Fruit fly (Drosophila melanogaster) whole organism, embryonic: ENCODE data around the gene roq.

Source experiments
- BEAF-32 ChIP-seq: fragments of 200-800 bp; sonication (Bioruptor generic); optimal IDR thresholded peaks from 3 replicates; lab custom pipeline; 2017; ENCODE audit warnings: missing biosample characterization, missing genetic modification characterization, mild to moderate bottlenecking, moderate library complexity, missing genetic modification reagents
- CG10147 ChIP-seq: fragments of 200-800 bp; sonication (Bioruptor generic); optimal IDR thresholded peaks from 2 replicates; lab custom pipeline; 2019; ENCODE audit warnings: missing biosample characterization, mild to moderate bottlenecking, missing genetic modification characterization, moderate library complexity
- CG14014 ChIP-seq: fragments of 200-800 bp; sonication (Bioruptor generic); IDR thresholded peaks from 2 replicates; pipeline ENCODE4 v1.3.6; 2022; ENCODE audit warnings: missing biosample characterization, missing genetic modification characterization
- CG15011 ChIP-seq: fragments of 200-800 bp; sonication (Bioruptor generic); optimal IDR thresholded peaks from 3 replicates; lab custom pipeline; 2018; ENCODE audit warnings: missing biosample characterization, mild to moderate bottlenecking, missing genetic modification characterization
- CG15073 ChIP-seq: fragments of 200-800 bp; sonication (Bioruptor generic); optimal IDR thresholded peaks from 2 replicates; lab custom pipeline; 2016; ENCODE audit warnings: missing biosample characterization, missing genetic modification characterization
- CG1603 ChIP-seq: fragments of 200-800 bp; sonication (Bioruptor generic); optimal IDR thresholded peaks from 2 replicates; lab custom pipeline; 2019; ENCODE audit warnings: missing biosample characterization, mild to moderate bottlenecking, missing genetic modification characterization, moderate library complexity
- CG16863 ChIP-seq: fragments of 200-800 bp; sonication (Bioruptor generic); optimal IDR thresholded peaks from 3 replicates; lab custom pipeline; 2016; ENCODE audit warnings: missing biosample characterization, missing genetic modification characterization
- CG17328 ChIP-seq: fragments of 200-800 bp; sonication (Bioruptor generic); IDR thresholded peaks from 2 replicates; pipeline ENCODE4 v1.3.6; 2022; ENCODE audit warnings: missing biosample characterization, missing genetic modification characterization
- CG17359 ChIP-seq: fragments of 200-800 bp; sonication (Bioruptor generic); optimal IDR thresholded peaks from 3 replicates; lab custom pipeline; 2018; ENCODE audit warnings: missing biosample characterization, mild to moderate bottlenecking, missing genetic modification characterization, moderate library complexity
- CG17568 ChIP-seq: fragments of 200-800 bp; sonication (Bioruptor generic); optimal IDR thresholded peaks from 2 replicates; lab custom pipeline; 2018; ENCODE audit warnings: missing biosample characterization, mild to moderate bottlenecking, missing genetic modification characterization, moderate library complexity
- CG17612 ChIP-seq: fragments of 200-800 bp; sonication (Bioruptor generic); IDR thresholded peaks from 2 replicates; pipeline ENCODE4 v1.3.6; 2022; ENCODE audit warnings: missing biosample characterization, missing genetic modification characterization
- CG18619 ChIP-seq: fragments of 200-800 bp; sonication (Bioruptor generic); optimal IDR thresholded peaks from 3 replicates; lab custom pipeline; 2017; ENCODE audit warnings: missing biosample characterization, mild to moderate bottlenecking, missing genetic modification characterization
- CG33213 ChIP-seq: fragments of 200-800 bp; sonication (Bioruptor generic); optimal IDR thresholded peaks from 3 replicates; lab custom pipeline; 2016; ENCODE audit warnings: missing biosample characterization, missing genetic modification characterization
- CG34376 ChIP-seq: fragments of 200-800 bp; sonication (Bioruptor generic); optimal IDR thresholded peaks from 2 replicates; lab custom pipeline; 2018; ENCODE audit warnings: missing biosample characterization, mild to moderate bottlenecking, missing genetic modification characterization
- CG4328 ChIP-seq: fragments of 200-800 bp; sonication (Bioruptor generic); optimal IDR thresholded peaks from 3 replicates; lab custom pipeline; 2017; ENCODE audit warnings: missing biosample characterization, missing genetic modification reagents, missing genetic modification characterization
- CG4424 ChIP-seq: fragments of 200-800 bp; sonication (Bioruptor generic); optimal IDR thresholded peaks from 3 replicates; lab custom pipeline; 2016; ENCODE audit warnings: missing biosample characterization, missing genetic modification characterization
- CG7271 ChIP-seq: fragments of 200-800 bp; sonication (Bioruptor generic); optimal IDR thresholded peaks from 2 replicates; lab custom pipeline; 2018; ENCODE audit warnings: missing biosample characterization, mild to moderate bottlenecking, missing genetic modification characterization, moderate library complexity
- CG7372 ChIP-seq: fragments of 200-800 bp; sonication (Bioruptor generic); IDR thresholded peaks from 2 replicates; pipeline ENCODE4 v1.3.6; 2022; ENCODE audit warnings: missing biosample characterization, missing genetic modification characterization
- CG7987 ChIP-seq: fragments of 200-800 bp; sonication (Bioruptor generic); optimal IDR thresholded peaks from 2 replicates; lab custom pipeline; 2018; ENCODE audit warnings: missing biosample characterization, mild to moderate bottlenecking, missing genetic modification characterization, moderate library complexity
- CG8089 ChIP-seq: fragments of 200-800 bp; sonication (Bioruptor generic); optimal IDR thresholded peaks from 3 replicates; lab custom pipeline; 2016; ENCODE audit warnings: missing biosample characterization, missing genetic modification characterization
- CG8388 ChIP-seq: fragments of 200-800 bp; sonication (Bioruptor generic); optimal IDR thresholded peaks from 2 replicates; lab custom pipeline; 2019; ENCODE audit warnings: missing biosample characterization, mild to moderate bottlenecking, missing genetic modification characterization, moderate library complexity
- CTCF ChIP-seq: fragments of 200-800 bp; sonication (Bioruptor generic); optimal IDR thresholded peaks from 2 replicates; lab custom pipeline; 2017; ENCODE audit warnings: missing biosample characterization, mild to moderate bottlenecking, missing genetic modification characterization, moderate library complexity
- Dref ChIP-seq: fragments of 200-800 bp; sonication (Bioruptor generic); IDR thresholded peaks from 2 replicates; pipeline ENCODE4 v1.3.6; 2022; ENCODE audit warnings: missing biosample characterization, missing genetic modification characterization
- Hr3 ChIP-seq: fragments of 200-800 bp; sonication (Bioruptor generic); optimal IDR thresholded peaks from 3 replicates; lab custom pipeline; 2016; ENCODE audit warnings: missing biosample characterization, missing genetic modification characterization
- Hsf ChIP-seq: fragments of 200-800 bp; sonication (Bioruptor generic); optimal IDR thresholded peaks from 3 replicates; lab custom pipeline; 2016; ENCODE audit warnings: missing biosample characterization, missing genetic modification characterization
- NFAT ChIP-seq: fragments of 200-800 bp; sonication (Bioruptor generic); IDR thresholded peaks from 2 replicates; pipeline ENCODE4 v1.3.6; 2022; ENCODE audit warnings: missing biosample characterization, missing genetic modification characterization
- Rfx ChIP-seq: fragments of 200-800 bp; sonication (Bioruptor generic); IDR thresholded peaks from 2 replicates; pipeline ENCODE4 v1.3.6; 2022; ENCODE audit warnings: missing biosample characterization, missing genetic modification characterization
- Side ChIP-seq: fragments of 200-800 bp; sonication (Bioruptor generic); optimal IDR thresholded peaks from 2 replicates; lab custom pipeline; 2016; ENCODE audit warnings: missing biosample characterization, missing genetic modification characterization
- Sin3A ChIP-seq: fragments of >200 bp; optimal IDR thresholded peaks from 2 replicates; lab custom pipeline; 2018
- Spps ChIP-seq: fragments of 200-800 bp; sonication (Bioruptor generic); optimal IDR thresholded peaks from 2 replicates; lab custom pipeline; 2018; ENCODE audit warnings: missing biosample characterization, mild to moderate bottlenecking, missing genetic modification characterization
- Tbp ChIP-seq: fragments of >200 bp; optimal IDR thresholded peaks from 2 replicates; lab custom pipeline; 2018; ENCODE audit warnings: missing biosample characterization, missing genetic modification characterization
- Trl ChIP-seq, 3 experiments: fragments of >200 bp in 2 of 3; fragments of 200-800 bp in 1 of 3; sonication (Bioruptor generic) in 1 of 3; optimal IDR thresholded peaks; 2 replicates in 1 of 3; 3 replicates in 2 of 3; lab custom pipeline; 2016 to 2017; ENCODE audit warnings: missing biosample characterization in 1 of 3, missing genetic modification characterization in 1 of 3
- Xbp1 ChIP-seq: fragments of 200-800 bp; sonication (Bioruptor generic); optimal IDR thresholded peaks from 3 replicates; lab custom pipeline; 2016; ENCODE audit warnings: missing biosample characterization, mild to moderate bottlenecking, missing genetic modification characterization
- ab ChIP-seq: fragments of 200-800 bp; sonication (Bioruptor generic); optimal IDR thresholded peaks from 2 replicates; lab custom pipeline; 2016; ENCODE audit warnings: missing biosample characterization, missing genetic modification characterization
- danr ChIP-seq: fragments of 200-800 bp; sonication (Bioruptor generic); IDR thresholded peaks from 2 replicates; pipeline ENCODE4 v1.3.6; 2022; ENCODE audit warnings: missing biosample characterization, missing genetic modification characterization
- dm ChIP-seq: fragments of 200-800 bp; sonication (Bioruptor generic); optimal IDR thresholded peaks from 3 replicates; lab custom pipeline; 2016; ENCODE audit warnings: missing biosample characterization, missing genetic modification characterization
- dmrt99B ChIP-seq: fragments of 200-800 bp; sonication (Bioruptor generic); optimal IDR thresholded peaks from 2 replicates; lab custom pipeline; 2018; ENCODE audit warnings: missing biosample characterization, mild to moderate bottlenecking, missing genetic modification characterization, moderate library complexity
- fd102C ChIP-seq: fragments of 200-800 bp; sonication (Bioruptor generic); optimal IDR thresholded peaks from 2 replicates; lab custom pipeline; 2018; ENCODE audit warnings: missing biosample characterization, mild to moderate bottlenecking, missing genetic modification characterization, moderate library complexity
- fd64A ChIP-seq: fragments of 200-800 bp; sonication (Bioruptor generic); optimal IDR thresholded peaks from 3 replicates; lab custom pipeline; 2018; ENCODE audit warnings: missing biosample characterization, mild to moderate bottlenecking, missing genetic modification characterization
- fu2 ChIP-seq: fragments of 200-800 bp; sonication (Bioruptor generic); optimal IDR thresholded peaks from 2 replicates; lab custom pipeline; 2016; ENCODE audit warnings: missing biosample characterization, missing genetic modification characterization
- gcm ChIP-seq: fragments of 200-800 bp; sonication (Bioruptor generic); optimal IDR thresholded peaks from 2 replicates; lab custom pipeline; 2019; ENCODE audit warnings: missing biosample characterization, mild to moderate bottlenecking, missing genetic modification characterization, moderate library complexity
- gro ChIP-seq: fragments of 200-800 bp; sonication (Bioruptor generic); optimal IDR thresholded peaks from 2 replicates; lab custom pipeline; 2016; ENCODE audit warnings: missing biosample characterization, missing genetic modification characterization
- hb ChIP-seq: fragments of 200-800 bp; sonication (Bioruptor generic); IDR thresholded peaks from 3 replicates; pipeline ENCODE4 v1.3.6; 2022; ENCODE audit warnings: missing biosample characterization, missing genetic modification characterization; ENCODE audit not compliant: partially characterized antibody
- hkb ChIP-seq, 2 experiments: fragments of 200-800 bp in 1 of 2; fragments of >200 bp in 1 of 2; sonication (Bioruptor generic) in 1 of 2; IDR thresholded peaks in 1 of 2; optimal IDR thresholded peaks in 1 of 2; 2 replicates each; pipeline versions ENCODE4 v1.3.6 to Lab custom; 2017 to 2022; ENCODE audit warnings: missing biosample characterization in 1 of 2, missing genetic modification characterization in 1 of 2
- jigr1 ChIP-seq: fragments of 200-800 bp; sonication (Bioruptor generic); IDR thresholded peaks from 3 replicates; pipeline ENCODE4 v1.3.6; 2022; ENCODE audit warnings: missing biosample characterization, missing genetic modification characterization
- lab ChIP-seq: fragments of 200-800 bp; sonication (Bioruptor generic); optimal IDR thresholded peaks from 3 replicates; lab custom pipeline; 2017; ENCODE audit warnings: missing biosample characterization, missing genetic modification characterization, mild to moderate bottlenecking, moderate library complexity, missing genetic modification reagents
- phol ChIP-seq: fragments of 200-800 bp; sonication (Bioruptor generic); optimal IDR thresholded peaks from 3 replicates; lab custom pipeline; 2018; ENCODE audit warnings: missing biosample characterization, mild to moderate bottlenecking, missing genetic modification characterization, moderate library complexity
- slp2 ChIP-seq: fragments of 200-800 bp; sonication (Bioruptor generic); optimal IDR thresholded peaks from 2 replicates; lab custom pipeline; 2016; ENCODE audit warnings: missing biosample characterization, missing genetic modification characterization
- sna ChIP-seq: fragments of 200-800 bp; sonication (Bioruptor generic); IDR thresholded peaks from 2 replicates; pipeline ENCODE4 v1.3.6; 2022; ENCODE audit warnings: missing biosample characterization, missing genetic modification characterization; ENCODE audit not compliant: partially characterized antibody
- ssp ChIP-seq: fragments of 200-800 bp; sonication (Bioruptor generic); IDR thresholded peaks from 2 replicates; pipeline ENCODE4 v1.3.6; 2022; ENCODE audit warnings: missing biosample characterization, missing genetic modification characterization
- trem ChIP-seq: fragments of 200-800 bp; optimal IDR thresholded peaks from 3 replicates; lab custom pipeline; 2019; ENCODE audit warnings: missing biosample characterization, mild to moderate bottlenecking, missing genetic modification characterization, moderate library complexity

Gene roq

DNA sequence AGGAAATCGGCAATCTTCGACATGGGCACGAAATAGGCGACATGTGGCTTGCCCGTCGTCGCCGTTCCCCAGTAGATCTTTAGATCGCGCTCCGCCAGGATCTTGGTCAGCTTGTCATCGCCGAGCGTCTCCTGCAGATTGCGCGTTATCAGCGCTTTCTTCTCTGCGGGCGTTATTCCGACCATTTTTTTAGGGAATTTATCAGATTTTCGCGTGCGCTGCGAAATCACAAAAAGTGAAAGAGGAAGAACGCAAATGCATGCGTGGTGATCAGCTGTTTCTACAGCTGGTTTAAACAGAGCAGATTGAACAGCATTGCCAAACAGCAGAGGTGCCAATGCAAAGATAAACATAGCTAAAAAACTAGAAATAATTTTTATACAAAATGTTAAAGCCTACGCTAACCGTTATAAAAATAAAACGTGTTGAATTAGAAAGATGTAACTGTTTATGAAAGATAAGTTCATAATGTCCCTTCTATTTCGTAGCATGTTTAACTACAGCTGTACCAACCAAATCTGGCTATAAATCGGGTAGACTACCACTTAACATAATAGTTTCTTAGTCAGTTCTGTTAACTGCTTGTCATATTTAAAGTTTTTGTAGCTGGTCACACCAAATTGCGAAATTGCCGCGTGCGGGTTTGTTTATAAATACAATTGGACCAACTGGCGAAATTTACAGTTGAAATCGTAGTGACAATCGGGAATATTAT is 40.9 kb upstream of the roq start, which contains the start of the genes TyrRS and CG33158 (continued):
- no peak for TF ChIP-seq CG34376 (GFP tag; lab: Kevin White, UChicago)
- no peak for TF ChIP-seq CG7271
- TF ChIP-seq CG8388: no peak
- TF ChIP-seq danr (GFP tag; lab: Robert Waterston, UW): no peak
- no peak for TF ChIP-seq CG4424 (GFP tag; lab: Kevin White, UChicago)
- TF ChIP-seq CG1603 (tag; lab: Kevin White, UChicago): no peak
- TF ChIP-seq CG7987 (GFP tag; lab: Kevin White, UChicago): no peak
- TF ChIP-seq CTCF (GFP tag; lab: Kevin White, UChicago): no peak
- TF ChIP-seq CG14014 (GFP tag; lab: Robert Waterston, UW): no peak
- no peak for TF ChIP-seq ssp (GFP tag; lab: Robert Waterston, UW)
- TF ChIP-seq Trl (optimal IDR thresholded peaks at IDR 0.05; lab: Kevin White, UChicago): no peak
- TF ChIP-seq Trl (GFP tag; optimal IDR thresholded peaks at IDR 0.05; lab: Kevin White, UChicago): no peak
- TF ChIP-seq dmrt99B: no peak
- TF ChIP-seq CG7372 (GFP tag; lab: Robert Waterston, UW): no peak
- TF ChIP-seq dm (GFP tag; lab: Kevin White, UChicago): peak; percentile 39
- TF ChIP-seq Xbp1 (GFP tag; lab: Kevin White, UChicago): no peak
- TF ChIP-seq Hsf: no peak
- TF ChIP-seq lab (GFP tag; lab: Kevin White, UChicago): no peak
- TF ChIP-seq gro: no peak
- no peak for TF ChIP-seq hkb (optimal IDR thresholded peaks at IDR 0.05; lab: Kevin White, UChicago)
- TF ChIP-seq hkb (GFP tag; IDR thresholded peaks at IDR 0.05; lab: Robert Waterston, UW): no peak
- no peak for TF ChIP-seq CG33213 (GFP tag; lab: Kevin White, UChicago)
- TF ChIP-seq NFAT (GFP tag; lab: Robert Waterston, UW): no peak
- no peak for TF ChIP-seq fu2 (GFP tag; lab: Kevin White, UChicago)
- TF ChIP-seq trem (tag; lab: Kevin White, UChicago): peak; percentile 84
- TF ChIP-seq CG18619 (GFP tag; lab: Kevin White, UChicago): no peak
- TF ChIP-seq gcm (GFP tag; lab: Kevin White, UChicago): peak; percentile 66
- no peak for TF ChIP-seq sna (GFP tag; lab: Robert Waterston, UW)
- TF ChIP-seq CG15073: no peak
- no peak for TF ChIP-seq fd102C (GFP tag; lab: Kevin White, UChicago)
- TF ChIP-seq Dref: no peak
- no peak for TF ChIP-seq CG17328 (GFP tag; lab: Robert Waterston, UW)
- TF ChIP-seq phol (tag; lab: Kevin White, UChicago): peak; percentile 11
- no peak for TF ChIP-seq Rfx (GFP tag; lab: Robert Waterston, UW)
- no peak for TF ChIP-seq CG17568
- no peak for TF ChIP-seq CG16863 (GFP tag; lab: Kevin White, UChicago)
- peak; percentile 38 for TF ChIP-seq Sin3A (lab: Kevin White, UChicago)
- no peak for TF ChIP-seq Side
- no peak for TF ChIP-seq CG17612 (GFP tag; lab: Robert Waterston, UW)
- TF ChIP-seq BEAF-32 (GFP tag; lab: Kevin White, UChicago): peak; percentile 28
- TF ChIP-seq CG17359: no peak
- TF ChIP-seq Hr3 (GFP tag; lab: Kevin White, UChicago): no peak
- no peak for TF ChIP-seq slp2 (GFP tag; lab: Kevin White, UChicago)
- no peak for TF ChIP-seq hb (GFP tag; lab: Robert Waterston, UW)
- TF ChIP-seq CG15011 (GFP tag; lab: Kevin White, UChicago): no peak
- TF ChIP-seq fd64A: no peak
- TF ChIP-seq ab: no peak
- TF ChIP-seq Tbp (GFP tag; lab: Kevin White, UChicago): peak; percentile 77
- TF ChIP-seq CG4328 (GFP tag; lab: Kevin White, UChicago): no peak
- TF ChIP-seq Spps (tag; lab: Kevin White, UChicago): no peak
- TF ChIP-seq jigr1 (GFP tag; lab: Robert Waterston, UW): no peak
- no peak for TF ChIP-seq CG8089 (GFP tag; lab: Kevin White, UChicago)
- TF ChIP-seq CG10147: no peak
